Worm (Caenorhabditis elegans): Measurements from ENCODE around the gene T10D4.15.

Gene T10D4.15

ce11 chrII:3102018-3102417, 43.9 kb upstream of the T10D4.15 start, which contains the start of gene clec-121 (continued):
- TF ChIP-seq hmg-20 (GFP tag; IDR thresholded peaks at IDR 0.05) = no peak
- no peak for TF ChIP-seq ztf-6 (GFP tag; IDR thresholded peaks at IDR 0.05)
- TF ChIP-seq Y79H2A.3 (GFP tag; conservative IDR thresholded peaks at IDR 0.05) = no peak
- no peak for TF ChIP-seq mxl-1 (tag; optimal IDR thresholded peaks at IDR 0.05)
- TF ChIP-seq mcd-1 (GFP tag; IDR thresholded peaks at IDR 0.05) = no peak
- TF ChIP-seq lsl-1 (GFP tag; optimal IDR thresholded peaks at IDR 0.05) = no peak
- TF ChIP-seq lir-1 (GFP tag; conservative IDR thresholded peaks at IDR 0.05) = no peak

ce11 chrII:3105765-3106164, 40.2 kb upstream of the T10D4.15 start, which contains the start of gene clec-122:
Gene clec-122, plus strand, starts transcription at chrII:3106065.
- TF ChIP-seq bed-1 (GFP tag; IDR thresholded peaks at IDR 0.05) (no peak), Y56A3A.18 (GFP tag; IDR thresholded peaks at IDR 0.05) (no peak), unc-62 (GFP tag; optimal IDR thresholded peaks at IDR 0.05) (no peak), attf-6 (GFP tag; IDR thresholded peaks at IDR 0.05) (no peak), C06A6.2 (GFP tag; conservative IDR thresholded peaks at IDR 0.05) (no peak), F49E8.2 (tag; optimal IDR thresholded peaks at IDR 0.05; ENCODE audit: insufficient read depth) (no peak), F57C9.4 (tag; optimal IDR thresholded peaks at IDR 0.05) (no peak), ztf-22 (GFP tag; optimal IDR thresholded peaks at IDR 0.05) (no peak), cebp-2 (GFP tag; IDR thresholded peaks at IDR 0.05) (no peak), Y67H2A.10 (GFP tag; conservative IDR thresholded peaks at IDR 0.05) (no peak), dox-1 (GFP tag; IDR thresholded peaks at IDR 0.05) (no peak), ekl-4 (GFP tag; IDR thresholded peaks at IDR 0.05) (no peak), nfya-2 (GFP tag; IDR thresholded peaks at IDR 0.05) (no peak), ztf-18 (tag; optimal IDR thresholded peaks at IDR 0.05) (no peak), hlh-12 (tag; optimal IDR thresholded peaks at IDR 0.05) (no peak), lin-35 (GFP tag; optimal IDR thresholded peaks at IDR 0.05) (no peak)

ce11 chrII:3108101-3108500, 37.8 kb upstream of the T10D4.15 start:
- no peak for TF ChIP-seq nfya-2 (GFP tag; IDR thresholded peaks at IDR 0.05)
- peak; percentile 93 for TF ChIP-seq zfh-2 (GFP tag; conservative IDR thresholded peaks at IDR 0.05)
- no peak for TF ChIP-seq dox-1 (GFP tag; IDR thresholded peaks at IDR 0.05)
- peak; percentile 59 for TF ChIP-seq snpc-1.1 (tag; optimal IDR thresholded peaks at IDR 0.05; ENCODE audit: insufficient read depth)
- TF ChIP-seq chd-7 (tag; optimal IDR thresholded peaks at IDR 0.05) = peak; percentile 7
- no peak for TF ChIP-seq Y95B8A.8 (GFP tag; IDR thresholded peaks at IDR 0.05)
- no peak for TF ChIP-seq ekl-4 (GFP tag; IDR thresholded peaks at IDR 0.05)
- no peak for TF ChIP-seq sdz-38 (tag; optimal IDR thresholded peaks at IDR 0.05)
- no peak for TF ChIP-seq Y79H2A.3 (GFP tag; conservative IDR thresholded peaks at IDR 0.05)
- TF ChIP-seq egl-18 (GFP tag; IDR thresholded peaks at IDR 0.05) = no peak
- no peak for TF ChIP-seq ceh-40 (GFP tag; IDR thresholded peaks at IDR 0.05)
- no peak for TF ChIP-seq xnd-1 (tag; optimal IDR thresholded peaks at IDR 0.05)
- no peak for TF ChIP-seq D2030.7 (GFP tag; IDR thresholded peaks at IDR 0.05)
- no peak for TF ChIP-seq nhr-27 (tag; optimal IDR thresholded peaks at IDR 0.05)
- TF ChIP-seq B0035.1 (tag; optimal IDR thresholded peaks at IDR 0.05) = no peak
- TF ChIP-seq lin-26 (GFP tag; IDR thresholded peaks at IDR 0.05) = no peak
- no peak for TF ChIP-seq hlh-12 (tag; optimal IDR thresholded peaks at IDR 0.05)
- TF ChIP-seq rpc-1 (optimal IDR thresholded peaks at IDR 0.05) = no peak
- TF ChIP-seq rpc-1 (tag; optimal IDR thresholded peaks at IDR 0.05) = no peak
- TF ChIP-seq mes-4 (tag; optimal IDR thresholded peaks at IDR 0.05) = no peak
- TF ChIP-seq lin-35 (GFP tag; optimal IDR thresholded peaks at IDR 0.05) = no peak
- no peak for TF ChIP-seq madf-6 (GFP tag; IDR thresholded peaks at IDR 0.05)
- peak; percentile 84 for TF ChIP-seq egrh-3 (GFP tag; IDR thresholded peaks at IDR 0.05)
- no peak for TF ChIP-seq mxl-1 (tag; optimal IDR thresholded peaks at IDR 0.05)
- no peak for TF ChIP-seq B0261.1 (tag; optimal IDR thresholded peaks at IDR 0.05)
- TF ChIP-seq B0336.3 (GFP tag; IDR thresholded peaks at IDR 0.05) = no peak
- TF ChIP-seq gei-17 (GFP tag; optimal IDR thresholded peaks at IDR 0.05) = no peak
- no peak for TF ChIP-seq lin-40 (tag; optimal IDR thresholded peaks at IDR 0.05)
- no peak for TF ChIP-seq bed-2 (GFP tag; IDR thresholded peaks at IDR 0.05)
- no peak for TF ChIP-seq madf-8 (GFP tag; conservative IDR thresholded peaks at IDR 0.05)
- no peak for TF ChIP-seq C17E4.6 (GFP tag; IDR thresholded peaks at IDR 0.05)
- no peak for TF ChIP-seq C06A6.2 (GFP tag; conservative IDR thresholded peaks at IDR 0.05)
